Worm (Caenorhabditis elegans): Measurements from ENCODE around the gene inpp-4B.

DNA sequence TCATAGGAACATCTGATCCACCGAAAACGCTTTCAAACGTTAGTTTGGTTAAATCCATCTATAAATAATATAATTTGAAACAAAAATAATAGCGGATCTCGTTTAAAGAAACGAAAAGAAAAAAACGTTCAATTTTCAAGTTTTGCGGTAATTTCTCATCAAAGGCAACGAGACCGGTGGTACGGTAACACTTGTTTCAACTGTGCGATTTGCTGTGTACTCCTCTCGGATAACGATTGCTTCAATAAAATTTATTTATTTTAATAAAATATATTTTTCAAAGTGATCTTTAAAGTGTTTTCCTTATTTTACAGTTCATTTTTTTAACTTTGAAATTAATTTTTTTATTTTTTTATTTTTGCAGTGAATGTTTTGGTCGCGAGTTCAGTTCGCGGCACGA is 48.1 kb downstream of the inpp-4B start, which contains the start of the genes rde-4 and cox-14:
- TF ChIP-seq unc-39 (tag; optimal IDR thresholded peaks at IDR 0.05) (no peak), nhr-237 (tag; optimal IDR thresholded peaks at IDR 0.05) (peak; percentile 60), pha-4 (tag; optimal IDR thresholded peaks at IDR 0.05) (peak; percentile 49), bed-3 (GFP tag; optimal IDR thresholded peaks at IDR 0.05) (no peak), lin-32 (GFP tag; optimal IDR thresholded peaks at IDR 0.05) (no peak), mep-1 (tag; optimal IDR thresholded peaks at IDR 0.05) (peak; percentile 88), blmp-1 (tag; optimal IDR thresholded peaks at IDR 0.05) (no peak), elt-1 (tag; optimal IDR thresholded peaks at IDR 0.05; ENCODE audit: borderline replicate concordance, insufficient read depth) (no peak), ceh-43 (GFP tag; optimal IDR thresholded peaks at IDR 0.05) (no peak), ztf-11 (tag; optimal IDR thresholded peaks at IDR 0.05) (no peak), sptf-1 (tag; optimal IDR thresholded peaks at IDR 0.05) (no peak), nhr-12 (tag; optimal IDR thresholded peaks at IDR 0.05) (no peak), ceh-83 (GFP tag; optimal IDR thresholded peaks at IDR 0.05) (no peak)
